Worm (Caenorhabditis elegans) whole organism, L3 larva: ENCODE measurements around the gene C07G1.15.
"Not testable (repeated sequence)": the region's sequence is repeated elsewhere in the genome, so short reads cannot be mapped to it uniquely, and the experiment has no call there.

Experiments used
- ZK546.5 ChIP-seq: sonication (generic microtip); optimal IDR thresholded peaks from 2 replicates; lab custom pipeline; 2017; ENCODE audit warnings: missing biosample characterization, missing genetic modification characterization
- aly-2 ChIP-seq: fragments of 150-350 bp; optimal IDR thresholded peaks from 2 replicates; lab custom pipeline; 2014; ENCODE audit warnings: missing biosample characterization, missing genetic modification characterization
- ama-1 ChIP-seq: fragments of 150-350 bp; optimal IDR thresholded peaks from 2 replicates; lab custom pipeline; 2018
- ceh-28 ChIP-seq: fragments of 150-350 bp; optimal IDR thresholded peaks from 2 replicates; lab custom pipeline; 2014; ENCODE audit warnings: missing biosample characterization, missing genetic modification reagents, missing genetic modification characterization
- ceh-9 ChIP-seq: sonication (generic microtip); optimal IDR thresholded peaks from 2 replicates; lab custom pipeline; 2018; ENCODE audit warnings: missing biosample characterization, missing genetic modification characterization
- daf-12 ChIP-seq: fragments of 150-350 bp; optimal IDR thresholded peaks from 2 replicates; lab custom pipeline; 2014; ENCODE audit warnings: missing biosample characterization, missing genetic modification reagents, missing genetic modification characterization
- egl-27 ChIP-seq: sonication (generic microtip); optimal IDR thresholded peaks from 4 replicates; lab custom pipeline; 2017; ENCODE audit warnings: missing biosample characterization, missing genetic modification reagents, missing genetic modification characterization
- egl-5 ChIP-seq: fragments of 150-350 bp; optimal IDR thresholded peaks from 2 replicates; lab custom pipeline; 2017; ENCODE audit warnings: missing biosample characterization, missing genetic modification reagents, missing genetic modification characterization, inconsistent platforms
- elt-1 ChIP-seq: fragments of 150-350 bp; optimal IDR thresholded peaks from 2 replicates; lab custom pipeline; 2014; ENCODE audit warnings: missing biosample characterization, missing genetic modification characterization
- elt-2 ChIP-seq: sonication (generic microtip); optimal IDR thresholded peaks from 2 replicates; lab custom pipeline; 2016; ENCODE audit warnings: missing genetic modification reagents, mild to moderate bottlenecking, missing genetic modification characterization, missing compliant biosample characterization
- eor-1 ChIP-seq, 2 experiments: fragments of 150-350 bp; optimal IDR thresholded peaks; 2 replicates each; lab custom pipeline; 2014 to 2018; ENCODE audit warnings: missing biosample characterization in 2 of 2, missing genetic modification characterization in 2 of 2
- fkh-10 ChIP-seq: sonication (generic microtip); optimal IDR thresholded peaks from 2 replicates; lab custom pipeline; 2017; ENCODE audit warnings: missing biosample characterization, missing genetic modification reagents, missing genetic modification characterization
- fkh-2 ChIP-seq: fragments of 150-350 bp; optimal IDR thresholded peaks from 2 replicates; lab custom pipeline; 2014; ENCODE audit warnings: missing biosample characterization, missing genetic modification reagents, missing genetic modification characterization
- fos-1 ChIP-seq: fragments of 150-350 bp; optimal IDR thresholded peaks from 2 replicates; lab custom pipeline; 2014; ENCODE audit warnings: missing biosample characterization, missing genetic modification characterization
- jun-1 ChIP-seq: fragments of 150-350 bp; optimal IDR thresholded peaks from 2 replicates; lab custom pipeline; 2014; ENCODE audit warnings: missing biosample characterization, missing genetic modification reagents, missing genetic modification characterization
- lin-39 ChIP-seq: fragments of 150-350 bp; optimal IDR thresholded peaks from 2 replicates; lab custom pipeline; 2018; ENCODE audit warnings: missing biosample characterization, missing genetic modification reagents, missing genetic modification characterization
- lsy-12 ChIP-seq: sonication (generic microtip); optimal IDR thresholded peaks from 2 replicates; lab custom pipeline; 2016; ENCODE audit warnings: mild to moderate bottlenecking, missing genetic modification characterization, missing compliant biosample characterization
- mdl-1 ChIP-seq: fragments of 150-350 bp; optimal IDR thresholded peaks from 2 replicates; lab custom pipeline; 2014; ENCODE audit warnings: missing biosample characterization, missing genetic modification characterization
- mml-1 ChIP-seq: fragments of 150-350 bp; sonication (generic microtip); optimal IDR thresholded peaks from 3 replicates; lab custom pipeline; 2014; ENCODE audit warnings: missing biosample characterization, missing genetic modification characterization
- nfya-1 ChIP-seq: sonication (generic microtip); optimal IDR thresholded peaks from 2 replicates; lab custom pipeline; 2017; ENCODE audit warnings: missing genetic modification characterization, mild to moderate bottlenecking, missing compliant biosample characterization, antibody characterized with exemption, moderate library complexity; ENCODE audit not compliant: insufficient read depth
- nhr-11 ChIP-seq: fragments of 150-350 bp; optimal IDR thresholded peaks from 2 replicates; lab custom pipeline; 2014; ENCODE audit warnings: missing biosample characterization, missing genetic modification characterization
- nhr-23 ChIP-seq: fragments of 150-350 bp; optimal IDR thresholded peaks from 2 replicates; lab custom pipeline; 2014; ENCODE audit warnings: missing biosample characterization, missing genetic modification reagents, missing genetic modification characterization
- nhr-237 ChIP-seq: fragments of 150-350 bp; optimal IDR thresholded peaks from 2 replicates; lab custom pipeline; 2014; ENCODE audit warnings: missing biosample characterization, missing genetic modification characterization
- nhr-28 ChIP-seq: fragments of 150-350 bp; optimal IDR thresholded peaks from 2 replicates; lab custom pipeline; 2014; ENCODE audit warnings: missing biosample characterization, missing genetic modification characterization
- nhr-43 ChIP-seq: sonication (generic microtip); optimal IDR thresholded peaks from 2 replicates; lab custom pipeline; 2016; ENCODE audit warnings: mild to moderate bottlenecking, missing genetic modification characterization, missing compliant biosample characterization; ENCODE audit not compliant: poor library complexity, severe bottlenecking
- nhr-67 ChIP-seq: fragments of 150-350 bp; optimal IDR thresholded peaks from 2 replicates; lab custom pipeline; 2014; ENCODE audit warnings: missing biosample characterization, missing genetic modification characterization
- nhr-76 ChIP-seq: fragments of 150-350 bp; sonication (generic microtip); optimal IDR thresholded peaks from 5 replicates; lab custom pipeline; 2014; ENCODE audit warnings: missing biosample characterization, missing genetic modification characterization
- nhr-77 ChIP-seq: fragments of 150-350 bp; optimal IDR thresholded peaks from 2 replicates; lab custom pipeline; 2014; ENCODE audit warnings: missing biosample characterization, missing genetic modification characterization
- pha-4 ChIP-seq: fragments of 150-350 bp; optimal IDR thresholded peaks from 2 replicates; lab custom pipeline; 2014; ENCODE audit warnings: missing biosample characterization, missing genetic modification reagents, missing genetic modification characterization
- pqm-1 ChIP-seq: fragments of 150-350 bp; optimal IDR thresholded peaks from 2 replicates; lab custom pipeline; 2017; ENCODE audit warnings: missing biosample characterization, missing genetic modification characterization, inconsistent platforms
- skn-1 ChIP-seq: fragments of 150-350 bp; optimal IDR thresholded peaks from 2 replicates; lab custom pipeline; 2014; ENCODE audit warnings: missing biosample characterization, missing genetic modification characterization
- snpc-4 ChIP-seq: fragments of 150-350 bp; optimal IDR thresholded peaks from 2 replicates; lab custom pipeline; 2014; ENCODE audit warnings: missing biosample characterization, missing genetic modification characterization
- zag-1 ChIP-seq: fragments of 150-350 bp; optimal IDR thresholded peaks from 2 replicates; lab custom pipeline; 2014; ENCODE audit warnings: missing biosample characterization, missing genetic modification characterization
- ztf-4 ChIP-seq: fragments of 150-350 bp; optimal IDR thresholded peaks from 2 replicates; lab custom pipeline; 2014; ENCODE audit warnings: missing biosample characterization, missing genetic modification characterization

C07G1.15 gene

DNA sequence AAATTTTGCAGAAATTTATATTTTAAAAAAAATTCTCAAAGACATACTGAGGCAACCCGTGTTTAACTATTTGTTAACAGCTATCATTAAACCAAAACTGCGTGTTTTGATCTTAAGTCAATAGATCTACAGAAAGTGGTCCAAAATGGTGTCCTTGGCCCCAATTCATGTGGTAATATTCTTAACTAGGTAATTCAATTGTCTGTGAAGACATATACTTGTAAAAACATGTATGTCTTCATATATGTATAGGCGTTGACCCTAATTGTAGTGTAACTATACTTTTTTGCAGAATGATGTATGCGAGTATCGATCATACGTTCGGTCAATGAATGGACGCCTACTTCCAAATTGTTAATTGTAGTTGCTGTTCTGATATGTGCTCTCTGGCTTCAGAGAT lies at the start of gene C07G1.15:
TSS of gene C07G1.15 (plus strand) at position 301 of the 400 bp plus-strand sequence.
- TF ChIP-seq egl-5 (tag; lab: Kevin White, UChicago) (no peak), snpc-4 (tag; lab: Kevin White, UChicago) (no peak), ZK546.5 (no peak), nhr-28 (tag; lab: Kevin White, UChicago) (no peak), mdl-1 (tag; lab: Kevin White, UChicago) (no peak), eor-1 (tag; optimal IDR thresholded peaks at IDR 0.05; lab: Kevin White, UChicago) (no peak), pha-4 (no peak), ztf-4 (no peak), nhr-67 (tag; lab: Kevin White, UChicago) (no peak), mml-1 (tag; lab: Kevin White, UChicago) (no peak), fkh-10 (GFP tag; lab: Kevin White, UChicago) (no peak)

DNA sequence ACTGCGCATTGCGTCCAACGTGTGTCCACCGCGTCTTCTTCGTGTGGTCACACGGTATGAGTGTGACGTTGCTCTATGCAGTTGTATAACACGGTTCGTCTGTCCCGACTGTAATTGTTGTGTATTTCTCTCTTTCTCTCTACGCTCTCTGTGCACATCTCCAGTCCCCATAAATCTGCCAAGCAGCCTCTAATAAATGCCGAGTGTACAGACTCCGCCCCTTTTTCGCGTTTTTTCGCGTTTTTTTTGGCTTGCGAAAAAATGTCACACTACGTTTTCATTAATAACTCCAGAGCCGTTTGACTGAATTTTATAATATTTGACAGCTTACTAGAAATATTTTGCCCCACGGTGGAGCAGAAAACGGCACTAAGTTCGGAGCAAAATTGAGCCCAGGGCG lies 47.4 kb upstream of the C07G1.15 start, which contains the start of gene erp-44.3:
TSS of gene erp-44.3 (plus strand) at position 301 of the 400 bp plus-strand sequence.
- not testable (repeated sequence) for TF ChIP-seq lsy-12, daf-12, nhr-76 (tag; lab: Kevin White, UChicago)

DNA sequence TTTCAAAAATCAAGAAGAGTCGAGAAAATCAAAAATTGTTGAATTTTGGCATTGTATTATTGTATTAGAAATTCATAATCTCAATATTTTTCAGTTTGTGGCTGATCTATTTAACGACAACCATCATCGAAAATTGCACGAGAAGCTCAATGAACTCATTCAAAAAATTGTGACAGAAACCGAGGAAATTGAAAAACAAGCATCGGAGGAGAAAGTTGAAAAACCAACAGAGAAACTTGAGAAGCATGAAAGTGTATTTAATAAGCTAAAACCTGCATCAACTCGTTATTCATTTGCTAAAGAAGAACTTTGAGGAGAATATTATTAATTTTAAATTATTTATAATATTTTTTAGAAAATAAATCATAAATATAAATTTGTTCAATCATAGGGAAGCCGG lies 42.9 kb upstream of the C07G1.15 start, which contains the start of gene ceph-41:
TSS of gene ceph-41 (plus strand) at position 301 of the 400 bp plus-strand sequence.
- no peak for TF ChIP-seq ama-1 (lab: Kevin White, UChicago)
- TF ChIP-seq elt-1 (tag; lab: Kevin White, UChicago): no peak
- TF ChIP-seq pqm-1 (tag; lab: Kevin White, UChicago): no peak
- TF ChIP-seq fkh-2: no peak
- TF ChIP-seq nhr-237 (tag; lab: Kevin White, UChicago): no peak
- no peak for TF ChIP-seq skn-1 (tag; lab: Kevin White, UChicago)
- TF ChIP-seq aly-2 (tag; lab: Kevin White, UChicago): no peak
- TF ChIP-seq zag-1 (tag; lab: Kevin White, UChicago): no peak
- TF ChIP-seq ceh-9: no peak
- no peak for TF ChIP-seq nfya-1 (tag; lab: Kevin White, UChicago)
- no peak for TF ChIP-seq mml-1 (tag; lab: Kevin White, UChicago)
- no peak for TF ChIP-seq ZK546.5
- TF ChIP-seq nhr-77 (tag; lab: Kevin White, UChicago): no peak
- TF ChIP-seq nhr-67 (tag; lab: Kevin White, UChicago): no peak
- no peak for TF ChIP-seq nhr-23 (tag; lab: Kevin White, UChicago)
- TF ChIP-seq eor-1 (tag; optimal IDR thresholded peaks at IDR 0.05; lab: Kevin White, UChicago): no peak
- TF ChIP-seq lin-39 (tag; lab: Kevin White, UChicago): no peak

DNA sequence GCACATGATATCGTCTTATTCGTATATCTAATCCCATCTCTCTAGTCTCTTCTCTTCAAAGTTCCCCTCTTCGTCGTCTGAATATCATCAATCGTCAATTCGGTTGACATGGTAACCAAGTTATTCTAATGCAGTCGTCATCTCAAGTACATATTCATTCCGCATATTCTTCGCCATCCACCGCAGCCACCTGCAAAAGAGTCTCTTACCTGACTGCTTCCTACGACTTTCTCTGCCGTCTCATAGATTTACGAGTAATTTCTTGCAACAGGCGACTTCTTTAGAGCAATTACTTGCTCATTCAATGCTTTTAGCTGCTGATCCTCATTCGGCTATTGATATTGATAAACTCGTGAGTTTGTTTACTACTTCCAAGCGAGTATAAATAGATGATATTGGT lies 42.3 kb upstream of the C07G1.15 start:
- TF ChIP-seq nhr-11 (tag; lab: Kevin White, UChicago): no peak
- TF ChIP-seq nhr-237 (tag; lab: Kevin White, UChicago): no peak

DNA sequence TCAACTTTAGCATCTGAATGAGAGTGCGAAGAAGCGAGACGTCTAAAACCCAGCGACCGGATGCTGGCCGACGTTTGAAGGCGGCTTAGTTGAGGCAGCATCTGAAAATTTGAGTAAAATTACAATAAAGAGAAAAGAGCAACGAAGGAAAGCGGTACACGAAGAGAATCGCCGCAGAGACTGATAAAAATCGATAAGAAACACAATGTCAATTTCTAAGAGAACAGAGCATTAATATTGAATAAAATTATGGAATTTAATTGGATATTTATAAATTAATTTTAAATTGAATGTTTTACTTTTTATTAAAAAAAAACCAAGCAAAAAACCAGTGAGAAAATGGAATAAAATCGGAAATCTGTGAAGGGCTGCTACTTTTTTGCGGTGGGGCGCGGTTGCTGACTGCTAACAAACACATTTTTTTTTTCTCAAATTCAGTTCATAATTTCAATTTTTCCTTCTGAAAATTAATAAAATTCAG lies 39.6 kb upstream of the C07G1.15 start, which contains the start of the genes ndub-11 and moc-3:
TSS of gene ndub-11 (minus strand) at position 101 of the 481 bp plus-strand sequence.
TSS of gene moc-3 (plus strand) at position 431 of the 481 bp plus-strand sequence.
- no peak for TF ChIP-seq jun-1
- peak; percentile 11 for TF ChIP-seq nfya-1 (tag; lab: Kevin White, UChicago)
- TF ChIP-seq snpc-4 (tag; lab: Kevin White, UChicago): peak; percentile 12
- TF ChIP-seq nhr-237 (tag; lab: Kevin White, UChicago): no peak
- TF ChIP-seq, all 47 proteins: peak for 2

DNA sequence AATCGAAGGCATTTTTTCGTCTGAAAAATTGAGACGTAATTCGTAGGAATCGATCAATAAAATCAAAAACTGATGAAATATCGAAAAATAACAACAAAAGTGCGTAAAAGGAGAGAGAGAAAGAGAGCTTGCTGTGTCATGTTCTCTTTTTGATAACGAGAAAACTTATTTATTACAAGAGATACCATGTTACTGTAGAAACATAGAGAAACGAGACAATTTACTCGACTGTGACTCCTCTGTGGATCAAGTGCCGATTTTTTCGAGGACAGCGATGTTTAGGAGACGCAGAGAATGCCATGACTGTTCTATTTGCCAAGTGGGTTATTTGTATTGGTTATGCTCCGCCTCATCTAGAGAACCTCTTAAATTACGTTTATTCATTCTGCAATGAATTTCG lies 36.2 kb upstream of the C07G1.15 start, which contains the start of gene sph-1:
TSS of gene sph-1 (minus strand) at position 23 of the 400 bp plus-strand sequence.
- TF ChIP-seq fkh-10 (GFP tag; lab: Kevin White, UChicago) (no peak), fos-1 (tag; lab: Kevin White, UChicago) (no peak), eor-1 (tag; optimal IDR thresholded peaks at IDR 0.05; lab: Kevin White, UChicago) (no peak), nfya-1 (tag; lab: Kevin White, UChicago) (peak; percentile 25), nhr-43 (peak; percentile 47), ceh-28 (tag; lab: Kevin White, UChicago) (peak; percentile 59), pqm-1 (tag; lab: Kevin White, UChicago) (peak; percentile 55), nhr-76 (tag; lab: Kevin White, UChicago) (no peak), jun-1 (peak; percentile 21), nhr-23 (tag; lab: Kevin White, UChicago) (peak; percentile 36), pha-4 (peak; percentile 94), zag-1 (tag; lab: Kevin White, UChicago) (no peak), egl-27 (tag; lab: Kevin White, UChicago) (peak; percentile 55), elt-2 (tag; lab: Kevin White, UChicago) (peak; percentile 73)
- TF ChIP-seq, all 47 proteins: peak for 9
